Worm (Caenorhabditis elegans): Measurements from ENCODE around the gene Y57G11A.4.

DNA sequence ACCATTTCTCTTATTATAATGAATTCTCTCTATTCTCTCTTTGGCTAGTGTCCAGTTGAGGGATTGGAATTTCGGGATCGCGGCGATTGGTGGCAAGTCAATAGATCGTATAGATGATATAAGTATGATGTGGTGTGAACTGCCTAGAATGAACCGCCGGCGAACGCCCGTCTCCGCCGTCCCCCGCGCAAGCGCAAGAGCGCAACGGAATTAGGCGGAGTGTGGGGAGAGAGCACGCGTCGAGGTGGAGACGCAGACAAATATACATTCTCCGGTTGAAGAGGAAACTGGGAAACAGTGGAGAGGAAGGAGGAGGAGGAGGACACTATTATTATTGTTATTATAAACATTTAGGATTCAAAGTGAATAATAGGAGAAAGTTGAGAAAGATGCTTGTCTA is 14.4 kb downstream of the Y57G11A.4 start:
- no peak for TF ChIP-seq nhr-28 (tag; optimal IDR thresholded peaks at IDR 0.05)
- TF ChIP-seq lin-13 (GFP tag; optimal IDR thresholded peaks at IDR 0.05), result no peak
- TF ChIP-seq hpl-2 (GFP tag; optimal IDR thresholded peaks at IDR 0.05), result no peak
